Worm (Caenorhabditis elegans) whole organism, early embryonic: Measurements from ENCODE around the gene hir-1.

Experiments used
- B0310.2 ChIP-seq: sonication (generic microtip); optimal IDR thresholded peaks from 2 replicates; lab custom pipeline; 2016; ENCODE audit warnings: mild to moderate bottlenecking, missing genetic modification characterization, missing compliant biosample characterization
- F13C5.2 ChIP-seq: sonication (generic microtip); optimal IDR thresholded peaks from 2 replicates; lab custom pipeline; 2017; ENCODE audit warnings: mild to moderate bottlenecking, missing genetic modification characterization, inconsistent platforms, missing compliant biosample characterization
- ama-1 ChIP-seq: fragments of 150-350 bp; optimal IDR thresholded peaks from 2 replicates; lab custom pipeline; 2014
- ceh-36 ChIP-seq: sonication (generic microtip); optimal IDR thresholded peaks from 2 replicates; lab custom pipeline; 2016; ENCODE audit warnings: missing genetic modification characterization, inconsistent platforms, missing compliant biosample characterization
- ets-7 ChIP-seq: sonication (generic microtip); optimal IDR thresholded peaks from 2 replicates; lab custom pipeline; 2016; ENCODE audit warnings: missing genotype, missing genetic modification characterization, missing compliant biosample characterization
- hnd-1 ChIP-seq: sonication (generic microtip); optimal IDR thresholded peaks from 2 replicates; lab custom pipeline; 2016; ENCODE audit warnings: missing genetic modification characterization, missing compliant biosample characterization
- sea-1 ChIP-seq: fragments of 200-800 bp; sonication (Bioruptor generic); conservative IDR thresholded peaks from 2 replicates; pipeline ENCODE4 v1.3.6; 2022; ENCODE audit warnings: missing genetic modification characterization, missing compliant biosample characterization
- tbx-37 ChIP-seq: fragments of 200-800 bp; sonication (Bioruptor generic); conservative IDR thresholded peaks from 2 replicates; pipeline ENCODE4 v1.3.6; 2022; ENCODE audit warnings: missing genetic modification reagents, missing genetic modification characterization, missing compliant biosample characterization

- no peak for TF ChIP-seq hnd-1 (tag; lab: Kevin White, UChicago)
- TF ChIP-seq ama-1 (lab: Kevin White, UChicago) = no peak
- TF ChIP-seq F13C5.2 (tag; lab: Kevin White, UChicago) = no peak
- TF ChIP-seq ets-7 (tag; lab: Kevin White, UChicago) = no peak
- no peak for TF ChIP-seq tbx-37 (GFP tag; lab: Robert Waterston, UW)
- TF ChIP-seq B0310.2 = no peak
- no peak for TF ChIP-seq sea-1 (GFP tag; lab: Robert Waterston, UW)
- TF ChIP-seq ceh-36 (tag; lab: Kevin White, UChicago) = no peak
Observed at ce11 chrV:5490205-5490604, 31.7 kb upstream of the hir-1 start, which contains the start of gene T05C3.6.
